Fruit fly (Drosophila melanogaster) whole organism: ENCODE results near the gene Efa6.

Source experiments
- CG8478 ChIP-seq: fragments of >200 bp; optimal IDR thresholded peaks from 2 replicates; lab custom pipeline; 2018; ENCODE audit warnings: inconsistent platforms
- pan ChIP-seq: fragments of >200 bp; optimal IDR thresholded peaks from 2 replicates; lab custom pipeline; 2017
- psq ChIP-seq: fragments of >200 bp; optimal IDR thresholded peaks from 2 replicates; lab custom pipeline; 2017

- TF ChIP-seq CG8478 (lab: Kevin White, UChicago): no peak
- TF ChIP-seq pan: no peak
- no peak for TF ChIP-seq psq (lab: Kevin White, UChicago)
Observed at dm6 chr3R:22626334-22626688, 38.8 kb downstream of the Efa6 start.
